Fruit fly (Drosophila melanogaster) whole organism, embryonic: ENCODE results near the gene CG31100.

ENCODE experiments used
- CG10321 ChIP-seq: fragments of 200-800 bp; sonication (Bioruptor generic); IDR thresholded peaks from 2 replicates; pipeline ENCODE4 v1.3.6; 2022; ENCODE audit warnings: missing biosample characterization, missing genetic modification characterization
- CG10431 ChIP-seq: fragments of 200-800 bp; sonication (Bioruptor generic); optimal IDR thresholded peaks from 3 replicates; lab custom pipeline; 2018; ENCODE audit warnings: missing biosample characterization, mild to moderate bottlenecking, missing genetic modification characterization
- CG10462 ChIP-seq: fragments of 200-800 bp; sonication (Bioruptor generic); optimal IDR thresholded peaks from 2 replicates; lab custom pipeline; 2016; ENCODE audit warnings: missing biosample characterization, missing genetic modification characterization
- CG10959 ChIP-seq: fragments of 200-800 bp; sonication (Bioruptor generic); IDR thresholded peaks from 2 replicates; pipeline ENCODE4 v1.3.6; 2022; ENCODE audit warnings: missing biosample characterization, missing genetic modification characterization
- CG11560 ChIP-seq: fragments of 200-800 bp; sonication (Bioruptor generic); IDR thresholded peaks from 3 replicates; pipeline ENCODE4 v1.3.6; 2022; ENCODE audit warnings: missing biosample characterization, missing genetic modification characterization
- CG11723 ChIP-seq: fragments of 200-800 bp; sonication (Bioruptor generic); optimal IDR thresholded peaks from 2 replicates; lab custom pipeline; 2017; ENCODE audit warnings: missing biosample characterization, mild to moderate bottlenecking, missing genetic modification characterization
- CG15696 ChIP-seq: fragments of 200-800 bp; sonication (Bioruptor generic); optimal IDR thresholded peaks from 2 replicates; lab custom pipeline; 2019; ENCODE audit warnings: missing biosample characterization, mild to moderate bottlenecking, missing genetic modification characterization, moderate library complexity
- CG17802 ChIP-seq: fragments of 200-800 bp; sonication (Bioruptor generic); optimal IDR thresholded peaks from 2 replicates; lab custom pipeline; 2018; ENCODE audit warnings: missing biosample characterization, mild to moderate bottlenecking, missing genetic modification characterization, moderate library complexity
- CG18476 ChIP-seq: fragments of 200-800 bp; sonication (Bioruptor generic); optimal IDR thresholded peaks from 2 replicates; lab custom pipeline; 2016; ENCODE audit warnings: missing biosample characterization, mild to moderate bottlenecking, missing genetic modification characterization
- CG18599 ChIP-seq: fragments of 200-800 bp; sonication (Bioruptor generic); optimal IDR thresholded peaks from 3 replicates; lab custom pipeline; 2017; ENCODE audit warnings: missing biosample characterization, missing genetic modification characterization, mild to moderate bottlenecking, moderate library complexity, missing genetic modification reagents
- CG18619 ChIP-seq: fragments of 200-800 bp; sonication (Bioruptor generic); optimal IDR thresholded peaks from 3 replicates; lab custom pipeline; 2017; ENCODE audit warnings: missing biosample characterization, mild to moderate bottlenecking, missing genetic modification characterization
- CG2116 ChIP-seq: fragments of 200-800 bp; sonication (Bioruptor generic); optimal IDR thresholded peaks from 3 replicates; lab custom pipeline; 2018; ENCODE audit warnings: missing biosample characterization, mild to moderate bottlenecking, missing genetic modification characterization
- CG30020 ChIP-seq: fragments of 200-800 bp; optimal IDR thresholded peaks from 2 replicates; lab custom pipeline; 2019; ENCODE audit warnings: missing biosample characterization, mild to moderate bottlenecking, missing genetic modification characterization, moderate library complexity
- CG30431 ChIP-seq: fragments of 200-800 bp; sonication (Bioruptor generic); optimal IDR thresholded peaks from 2 replicates; lab custom pipeline; 2017; ENCODE audit warnings: missing biosample characterization, missing genetic modification characterization
- CG3726 ChIP-seq: fragments of 200-800 bp; sonication (Bioruptor generic); IDR thresholded peaks from 3 replicates; pipeline ENCODE4, ENCODE4 v1.3.6; 2022; ENCODE audit warnings: missing biosample characterization, missing genetic modification characterization
- CG42726 ChIP-seq: fragments of 200-800 bp; sonication (Bioruptor generic); IDR thresholded peaks from 2 replicates; pipeline ENCODE4 v1.3.6; 2022; ENCODE audit warnings: missing biosample characterization, missing genetic modification characterization; ENCODE audit not compliant: partially characterized antibody
- CG4617 ChIP-seq: fragments of 200-800 bp; sonication (Bioruptor generic); optimal IDR thresholded peaks from 3 replicates; lab custom pipeline; 2016; ENCODE audit warnings: missing biosample characterization, missing genetic modification characterization, borderline replicate concordance
- CG5953 ChIP-seq: fragments of 200-800 bp; sonication (Bioruptor generic); IDR thresholded peaks from 2 replicates; pipeline ENCODE4 v1.3.6; 2022; ENCODE audit warnings: missing biosample characterization, missing genetic modification characterization
- CG6813 ChIP-seq: fragments of 200-800 bp; sonication (Bioruptor generic); optimal IDR thresholded peaks from 2 replicates; lab custom pipeline; 2017; ENCODE audit warnings: missing biosample characterization, missing genetic modification characterization, mild to moderate bottlenecking, moderate library complexity, missing genetic modification reagents
- CHES-1-like ChIP-seq: fragments of 200-800 bp; sonication (Bioruptor generic); optimal IDR thresholded peaks from 2 replicates; lab custom pipeline; 2016; ENCODE audit warnings: missing biosample characterization, missing genetic modification characterization
- Dip3 ChIP-seq: fragments of 200-800 bp; sonication (Bioruptor generic); optimal IDR thresholded peaks from 3 replicates; lab custom pipeline; 2016; ENCODE audit warnings: missing biosample characterization, missing genetic modification characterization
- Doc2 ChIP-seq: fragments of 200-800 bp; sonication (Bioruptor generic); IDR thresholded peaks from 2 replicates; pipeline ENCODE4 v1.3.6; 2022; ENCODE audit warnings: missing biosample characterization, missing genetic modification characterization
- Dref ChIP-seq: fragments of 200-800 bp; sonication (Bioruptor generic); IDR thresholded peaks from 2 replicates; pipeline ENCODE4 v1.3.6; 2022; ENCODE audit warnings: missing biosample characterization, missing genetic modification characterization
- Ets97D ChIP-seq: fragments of 200-800 bp; sonication (Bioruptor generic); optimal IDR thresholded peaks from 3 replicates; lab custom pipeline; 2016; ENCODE audit warnings: missing biosample characterization, missing genetic modification characterization
- HHEX ChIP-seq: fragments of 200-800 bp; sonication (Bioruptor generic); optimal IDR thresholded peaks from 3 replicates; lab custom pipeline; 2017; ENCODE audit warnings: missing biosample characterization, mild to moderate bottlenecking, missing genetic modification characterization, missing genetic modification reagents
- Poxn ChIP-seq: fragments of 200-800 bp; sonication (Bioruptor generic); IDR thresholded peaks from 2 replicates; pipeline ENCODE4 v1.3.6; 2022; ENCODE audit warnings: missing biosample characterization, missing genetic modification characterization
- Ptx1 ChIP-seq: fragments of 200-800 bp; sonication (Bioruptor generic); IDR thresholded peaks from 2 replicates; pipeline ENCODE4 v1.3.6; 2022; ENCODE audit warnings: missing biosample characterization, missing genetic modification characterization
- Rx ChIP-seq: fragments of 200-800 bp; sonication (Bioruptor generic); IDR thresholded peaks from 2 replicates; pipeline ENCODE4 v1.3.6; 2022; ENCODE audit warnings: missing biosample characterization, missing genetic modification characterization
- Scr ChIP-seq: fragments of 200-800 bp; sonication (Bioruptor generic); IDR thresholded peaks from 2 replicates; pipeline ENCODE4 v1.3.6; 2022; ENCODE audit warnings: missing biosample characterization, missing genetic modification characterization; ENCODE audit not compliant: partially characterized antibody
- Stat92E ChIP-seq, 3 experiments: fragments of >200 bp in 2 of 3; fragments of 200-800 bp in 1 of 3; sonication (Bioruptor generic) in 1 of 3; optimal IDR thresholded peaks; 2 replicates each; lab custom pipeline; 2017 to 2019; ENCODE audit warnings: missing biosample characterization in 3 of 3, missing genetic modification characterization in 3 of 3, mild to moderate bottlenecking in 1 of 3, moderate library complexity in 1 of 3
- abd-A ChIP-seq: fragments of 200-800 bp; sonication (Bioruptor generic); optimal IDR thresholded peaks from 3 replicates; lab custom pipeline; 2019; ENCODE audit warnings: missing biosample characterization, mild to moderate bottlenecking, missing genetic modification characterization, moderate library complexity
- aop ChIP-seq: fragments of 200-800 bp; sonication (Bioruptor generic); IDR thresholded peaks from 2 replicates; pipeline ENCODE4 v1.3.6; 2022; ENCODE audit warnings: missing biosample characterization, missing genetic modification characterization
- bowl ChIP-seq: fragments of 200-800 bp; sonication (Bioruptor generic); IDR thresholded peaks from 2 replicates; pipeline ENCODE4 v1.3.6; 2022; ENCODE audit warnings: missing biosample characterization, missing genetic modification characterization
- caup ChIP-seq: fragments of 200-800 bp; sonication (Bioruptor generic); optimal IDR thresholded peaks from 3 replicates; lab custom pipeline; 2017; ENCODE audit warnings: missing biosample characterization, mild to moderate bottlenecking, missing genetic modification characterization, moderate library complexity; ENCODE audit not compliant: severe bottlenecking
- corto ChIP-seq: fragments of 200-800 bp; sonication (Bioruptor generic); optimal IDR thresholded peaks from 2 replicates; lab custom pipeline; 2016; ENCODE audit warnings: missing biosample characterization, mild to moderate bottlenecking, missing genetic modification characterization, moderate library complexity
- crp ChIP-seq, 2 experiments: fragments of 200-800 bp; sonication (Bioruptor generic); optimal IDR thresholded peaks; 2 replicates in 1 of 2; 3 replicates in 1 of 2; lab custom pipeline; 2017; ENCODE audit warnings: missing biosample characterization in 2 of 2, missing genetic modification characterization in 2 of 2, mild to moderate bottlenecking in 1 of 2, moderate library complexity in 1 of 2
- ems ChIP-seq: fragments of 200-800 bp; sonication (Bioruptor generic); optimal IDR thresholded peaks from 3 replicates; lab custom pipeline; 2016; ENCODE audit warnings: missing biosample characterization, missing genetic modification characterization
- fu2 ChIP-seq: fragments of 200-800 bp; sonication (Bioruptor generic); optimal IDR thresholded peaks from 2 replicates; lab custom pipeline; 2016; ENCODE audit warnings: missing biosample characterization, missing genetic modification characterization
- gem ChIP-seq: fragments of 200-800 bp; sonication (Bioruptor generic); optimal IDR thresholded peaks from 2 replicates; lab custom pipeline; 2019; ENCODE audit warnings: missing biosample characterization, mild to moderate bottlenecking, missing genetic modification characterization, moderate library complexity
- her ChIP-seq: fragments of 200-800 bp; sonication (Bioruptor generic); optimal IDR thresholded peaks from 2 replicates; lab custom pipeline; 2016; ENCODE audit warnings: missing biosample characterization, missing genetic modification characterization
- ken ChIP-seq: fragments of 200-800 bp; sonication (Bioruptor generic); IDR thresholded peaks from 3 replicates; pipeline ENCODE4 v1.3.6; 2022; ENCODE audit warnings: missing biosample characterization, missing genetic modification characterization
- pan ChIP-seq, 4 experiments: fragments of >200 bp in 3 of 4; fragments of 200-800 bp in 1 of 4; sonication (Bioruptor generic) in 1 of 4; optimal IDR thresholded peaks in 3 of 4; IDR thresholded peaks in 1 of 4; 2 replicates each; pipeline versions ENCODE4 v1.3.6 to Lab custom; 2017 to 2022; ENCODE audit warnings: missing biosample characterization in 2 of 4, missing genetic modification characterization in 2 of 4, mixed read lengths in 1 of 4
- scrt ChIP-seq: fragments of 200-800 bp; sonication (Bioruptor generic); optimal IDR thresholded peaks from 2 replicates; lab custom pipeline; 2018; ENCODE audit warnings: missing biosample characterization, mild to moderate bottlenecking, missing genetic modification characterization, moderate library complexity
- sens ChIP-seq: fragments of 200-800 bp; sonication (Bioruptor generic); peaks from one replicate; lab custom pipeline; 2016; ENCODE audit warnings: missing biosample characterization, missing genetic modification characterization
- sug ChIP-seq: fragments of 200-800 bp; optimal IDR thresholded peaks from 2 replicates; lab custom pipeline; 2019; ENCODE audit warnings: missing biosample characterization, mild to moderate bottlenecking, missing genetic modification characterization, moderate library complexity
- tgo ChIP-seq: fragments of 200-800 bp; sonication (Bioruptor generic); IDR thresholded peaks from 3 replicates; pipeline ENCODE4 v1.3.6; 2022; ENCODE audit warnings: missing biosample characterization, missing genetic modification characterization
- trem ChIP-seq: fragments of 200-800 bp; optimal IDR thresholded peaks from 3 replicates; lab custom pipeline; 2019; ENCODE audit warnings: missing biosample characterization, mild to moderate bottlenecking, missing genetic modification characterization, moderate library complexity
- tx ChIP-seq: fragments of 200-800 bp; sonication (Bioruptor generic); optimal IDR thresholded peaks from 2 replicates; lab custom pipeline; 2016; ENCODE audit warnings: missing biosample characterization, missing genetic modification characterization

The CG31100 gene

dm6 chr3R:9033619-9034401 lies 30.4 kb upstream of the CG31100 start (continued):
- 0 out of 2 replicates have a peak, but pooled peaks have one; percentile 14 for TF ChIP-seq bowl
- peak; percentile 43 for TF ChIP-seq CG10462 (GFP tag; lab: Kevin White, UChicago)
- TF ChIP-seq Rx (GFP tag; lab: Robert Waterston, UW): no peak
- TF ChIP-seq tgo (GFP tag; lab: Robert Waterston, UW): peak; percentile 88
- peak; percentile 83 for TF ChIP-seq caup (GFP tag; lab: Kevin White, UChicago)
- no peak for TF ChIP-seq Dref (GFP tag; lab: Robert Waterston, UW)
- TF ChIP-seq pan (optimal IDR thresholded peaks at IDR 0.05; lab: Kevin White, UChicago): no peak
- peak in 1 of 2 experiments; percentile 56 for TF ChIP-seq pan (GFP tag; optimal IDR thresholded peaks at IDR 0.05 in 1 of 2, IDR thresholded peaks at IDR 0.05 in 1 of 2)
- peak; percentile 78 for TF ChIP-seq trem
- TF ChIP-seq Ptx1 (GFP tag; lab: Robert Waterston, UW): peak; percentile 71
- TF ChIP-seq CG30431 (GFP tag; lab: Kevin White, UChicago): peak; percentile 7
- TF ChIP-seq Poxn: no peak
- TF ChIP-seq abd-A: peak; percentile 58
- TF ChIP-seq CG15696 (tag; lab: Kevin White, UChicago): peak; percentile 80
- peak; percentile 89 for TF ChIP-seq sug (tag; lab: Kevin White, UChicago)
- peak; percentile 61 for TF ChIP-seq CG6813 (GFP tag; lab: Kevin White, UChicago)
- peak; percentile 61 for TF ChIP-seq CG18476 (GFP tag; lab: Kevin White, UChicago)
- peak; percentile 96 for TF ChIP-seq sens (GFP tag; lab: Kevin White, UChicago)
- TF ChIP-seq CG30020 (tag; lab: Kevin White, UChicago): peak; percentile 75
- TF ChIP-seq fu2 (GFP tag; lab: Kevin White, UChicago): peak; percentile 12
- TF ChIP-seq scrt (GFP tag; lab: Kevin White, UChicago): peak; percentile 82
- peak; percentile 29 for TF ChIP-seq ems (GFP tag; lab: Kevin White, UChicago)
- TF ChIP-seq aop: no peak
- TF ChIP-seq CG18619: peak; percentile 83
- TF ChIP-seq crp (GFP tag; optimal IDR thresholded peaks at IDR 0.05; lab: Kevin White, UChicago): peak; percentile 47 to 78
- no peak for TF ChIP-seq CG17802 (tag; lab: Kevin White, UChicago)
- TF ChIP-seq CG3726: no peak
- peak; percentile 20 for TF ChIP-seq Dip3 (GFP tag; lab: Kevin White, UChicago)
- peak; percentile 75; the same call in 1 of the 2 replicates for TF ChIP-seq CG42726 (GFP tag; lab: Robert Waterston, UW)
- peak; percentile 55 for TF ChIP-seq corto (GFP tag; lab: Kevin White, UChicago)
- TF ChIP-seq CG11723 (GFP tag; lab: Kevin White, UChicago): peak; percentile 81
- TF ChIP-seq CHES-1-like (GFP tag; lab: Kevin White, UChicago): no peak
- peak; percentile 89 for TF ChIP-seq CG18599 (GFP tag; lab: Kevin White, UChicago)
- TF ChIP-seq ken (GFP tag; lab: Robert Waterston, UW): peak; percentile 40; the same call in 1 of the 3 replicates
- no peak for TF ChIP-seq CG11560 (tag; lab: Robert Waterston, UW)
- no peak for TF ChIP-seq CG4617 (GFP tag; lab: Kevin White, UChicago)
- TF ChIP-seq HHEX (GFP tag; lab: Kevin White, UChicago): peak; percentile 77
- TF ChIP-seq CG10959 (GFP tag; lab: Robert Waterston, UW): no peak
- peak; percentile 56 for TF ChIP-seq CG2116 (GFP tag; lab: Kevin White, UChicago)
- no peak for TF ChIP-seq CG5953
- TF ChIP-seq CG10431 (GFP tag; lab: Kevin White, UChicago): peak; percentile 75
- TF ChIP-seq Scr (GFP tag; lab: Robert Waterston, UW): no peak
- TF ChIP-seq Stat92E (GFP tag; optimal IDR thresholded peaks at IDR 0.05; lab: Kevin White, UChicago): peak in 1 of 3 experiments; percentile 83
- TF ChIP-seq gem (tag; lab: Kevin White, UChicago): peak; percentile 92
- TF ChIP-seq CG10321 (GFP tag; lab: Robert Waterston, UW): no peak
- TF ChIP-seq Doc2: no peak
- TF ChIP-seq Ets97D (GFP tag; lab: Kevin White, UChicago): no peak
- peak; percentile 41 for TF ChIP-seq her (GFP tag; lab: Kevin White, UChicago)
- TF ChIP-seq tx: no peak
